Worm (Caenorhabditis elegans): Measurements from ENCODE around the gene F13B12.3.

- no peak for TF ChIP-seq nhr-237 (tag; optimal IDR thresholded peaks at IDR 0.05)
- no peak for TF ChIP-seq lsy-2 (tag; optimal IDR thresholded peaks at IDR 0.05)
- TF ChIP-seq elt-3 (tag; optimal IDR thresholded peaks at IDR 0.05), result no peak
- TF ChIP-seq snpc-4 (tag; optimal IDR thresholded peaks at IDR 0.05), result no peak
Measured at ce11 chrIV:10442904-10443303, 4.0 kb downstream of the F13B12.3 start.

Measured in whole organism, mixed stage, embryonic.